Worm (Caenorhabditis elegans) whole organism, L2 larva: ENCODE data around the gene C01G12.5.

ENCODE experiments used
- ZK546.5 ChIP-seq: sonication (generic microtip); optimal IDR thresholded peaks from 2 replicates; lab custom pipeline; 2017; ENCODE audit warnings: missing biosample characterization, missing genetic modification characterization
- ama-1 ChIP-seq: fragments of 150-350 bp; optimal IDR thresholded peaks from 2 replicates; lab custom pipeline; 2018; ENCODE audit warnings: inconsistent platforms
- egl-27 ChIP-seq: sonication (generic microtip); optimal IDR thresholded peaks from 3 replicates; lab custom pipeline; 2017; ENCODE audit warnings: missing biosample characterization, missing genetic modification reagents, missing genetic modification characterization
- nhr-12 ChIP-seq: fragments of 150-350 bp; optimal IDR thresholded peaks from 2 replicates; lab custom pipeline; 2014; ENCODE audit warnings: missing biosample characterization, missing genetic modification characterization
- snpc-4 ChIP-seq: fragments of 150-350 bp; optimal IDR thresholded peaks from 2 replicates; lab custom pipeline; 2014; ENCODE audit warnings: missing biosample characterization, missing genetic modification characterization

DNA sequence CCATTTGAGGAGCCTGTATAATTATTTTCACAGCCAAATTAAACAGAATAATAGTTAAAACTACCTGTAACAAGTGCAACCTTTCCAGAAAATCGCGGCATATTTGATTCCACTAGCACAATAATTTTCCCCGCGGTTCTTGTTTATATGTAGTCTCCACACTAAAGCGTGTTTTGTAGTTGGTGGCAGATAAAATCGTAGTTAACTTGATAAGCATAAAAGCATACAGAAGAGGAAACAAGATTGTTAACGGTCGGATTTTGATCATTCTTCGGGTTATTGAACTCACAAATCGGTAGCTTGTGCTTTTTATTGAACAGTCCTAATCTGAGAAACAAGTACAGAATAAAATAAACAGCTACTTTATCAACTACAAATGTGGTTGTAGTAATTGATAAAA lies at the start of gene C01G12.5:
- no peak for TF ChIP-seq egl-27
- no peak for TF ChIP-seq snpc-4
- no peak for TF ChIP-seq nhr-12 (tag; lab: Kevin White, UChicago)
- no peak for TF ChIP-seq ama-1
- no peak for TF ChIP-seq ZK546.5 (tag; lab: Kevin White, UChicago)
